Fruit fly (Drosophila melanogaster) whole organism, embryonic: Measurements from ENCODE around the gene CG17959.

Source experiments
- Antp ChIP-seq: fragments of 200-800 bp; sonication (Bioruptor generic); optimal IDR thresholded peaks from 3 replicates; lab custom pipeline; 2016; ENCODE audit warnings: missing biosample characterization, missing genetic modification characterization
- Atf3 ChIP-seq: fragments of 200-800 bp; sonication (Bioruptor generic); optimal IDR thresholded peaks from 3 replicates; lab custom pipeline; 2016; ENCODE audit warnings: missing biosample characterization, missing genetic modification characterization
- CG11093 ChIP-seq: fragments of 200-800 bp; sonication (Bioruptor generic); IDR thresholded peaks from 3 replicates; pipeline ENCODE4 v1.3.6; 2022; ENCODE audit warnings: missing biosample characterization, missing genetic modification characterization
- CG11247 ChIP-seq: fragments of 200-800 bp; sonication (Bioruptor generic); IDR thresholded peaks from 2 replicates; pipeline ENCODE4 v1.3.6; 2022; ENCODE audit warnings: missing biosample characterization, missing genetic modification characterization
- CG12744 ChIP-seq: fragments of 200-800 bp; sonication (Bioruptor generic); optimal IDR thresholded peaks from 2 replicates; lab custom pipeline; 2016; ENCODE audit warnings: missing biosample characterization, missing genetic modification characterization
- CG15073 ChIP-seq: fragments of 200-800 bp; sonication (Bioruptor generic); optimal IDR thresholded peaks from 2 replicates; lab custom pipeline; 2016; ENCODE audit warnings: missing biosample characterization, missing genetic modification characterization
- CG15479 ChIP-seq: fragments of 200-800 bp; sonication (Bioruptor generic); optimal IDR thresholded peaks from 3 replicates; lab custom pipeline; 2019; ENCODE audit warnings: missing biosample characterization, mild to moderate bottlenecking, missing genetic modification characterization, moderate library complexity
- CG15601 ChIP-seq: fragments of 200-800 bp; sonication (Bioruptor generic); optimal IDR thresholded peaks from 3 replicates; lab custom pipeline; 2019; ENCODE audit warnings: missing biosample characterization, mild to moderate bottlenecking, missing genetic modification characterization, moderate library complexity
- CG18011 ChIP-seq: fragments of 200-800 bp; sonication (Bioruptor generic); optimal IDR thresholded peaks from 2 replicates; lab custom pipeline; 2017; ENCODE audit warnings: missing biosample characterization, missing genetic modification characterization, mild to moderate bottlenecking, moderate library complexity, missing genotype
- CG2129 ChIP-seq: fragments of 200-800 bp; sonication (Bioruptor generic); IDR thresholded peaks from 2 replicates; pipeline ENCODE4 v1.3.6; 2022; ENCODE audit warnings: missing biosample characterization, missing genetic modification characterization; ENCODE audit not compliant: partially characterized antibody
- CG2889 ChIP-seq: fragments of 200-800 bp; sonication (Bioruptor generic); IDR thresholded peaks from 3 replicates; pipeline ENCODE4 v1.3.6; 2022; ENCODE audit warnings: missing biosample characterization, missing genetic modification characterization
- CG3065 ChIP-seq: fragments of 200-800 bp; sonication (Bioruptor generic); optimal IDR thresholded peaks from 2 replicates; lab custom pipeline; 2016; ENCODE audit warnings: missing biosample characterization, missing genetic modification characterization
- CG3281 ChIP-seq: fragments of 200-800 bp; sonication (Bioruptor generic); optimal IDR thresholded peaks from 3 replicates; lab custom pipeline; 2017; ENCODE audit warnings: missing biosample characterization, mild to moderate bottlenecking, missing genetic modification characterization
- CG43689 ChIP-seq: fragments of 200-800 bp; sonication (Bioruptor generic); IDR thresholded peaks from 2 replicates; pipeline ENCODE4 v1.3.6; 2022; ENCODE audit warnings: missing biosample characterization, missing genetic modification characterization
- CG5245 ChIP-seq: fragments of 200-800 bp; sonication (Bioruptor generic); optimal IDR thresholded peaks from 3 replicates; lab custom pipeline; 2016; ENCODE audit warnings: missing biosample characterization, missing genetic modification characterization
- CG6689 ChIP-seq: fragments of 200-800 bp; sonication (Bioruptor generic); IDR thresholded peaks from 2 replicates; pipeline ENCODE4 v1.3.6; 2022; ENCODE audit warnings: missing biosample characterization, missing genetic modification characterization
- CG6791 ChIP-seq: fragments of 200-800 bp; sonication (Bioruptor generic); IDR thresholded peaks from 3 replicates; pipeline ENCODE4 v1.3.6; 2022; ENCODE audit warnings: missing biosample characterization, missing genetic modification characterization; ENCODE audit not compliant: partially characterized antibody
- CG8281 ChIP-seq: fragments of 200-800 bp; sonication (Bioruptor generic); optimal IDR thresholded peaks from 2 replicates; lab custom pipeline; 2018; ENCODE audit warnings: missing biosample characterization, mild to moderate bottlenecking, missing genetic modification characterization, moderate library complexity
- CG8765 ChIP-seq: fragments of 200-800 bp; sonication (Bioruptor generic); IDR thresholded peaks from 2 replicates; pipeline ENCODE4 v1.3.6; 2022; ENCODE audit warnings: missing biosample characterization, missing genetic modification characterization
- Fer3 ChIP-seq: fragments of 200-800 bp; sonication (Bioruptor generic); optimal IDR thresholded peaks from 2 replicates; lab custom pipeline; 2018; ENCODE audit warnings: missing biosample characterization, mild to moderate bottlenecking, missing genetic modification characterization, moderate library complexity
- Hmr ChIP-seq: fragments of 200-800 bp; sonication (Bioruptor generic); optimal IDR thresholded peaks from 3 replicates; lab custom pipeline; 2017; ENCODE audit warnings: mild to moderate bottlenecking, missing biosample characterization, missing genetic modification reagents, missing genetic modification characterization
- Max ChIP-seq: fragments of 200-800 bp; sonication (Bioruptor generic); optimal IDR thresholded peaks from 2 replicates; lab custom pipeline; 2016; ENCODE audit warnings: missing biosample characterization, mild to moderate bottlenecking, missing genetic modification characterization
- Poxn ChIP-seq: fragments of 200-800 bp; sonication (Bioruptor generic); IDR thresholded peaks from 2 replicates; pipeline ENCODE4 v1.3.6; 2022; ENCODE audit warnings: missing biosample characterization, missing genetic modification characterization
- Rx ChIP-seq: fragments of 200-800 bp; sonication (Bioruptor generic); IDR thresholded peaks from 2 replicates; pipeline ENCODE4 v1.3.6; 2022; ENCODE audit warnings: missing biosample characterization, missing genetic modification characterization
- Side ChIP-seq: fragments of 200-800 bp; sonication (Bioruptor generic); optimal IDR thresholded peaks from 2 replicates; lab custom pipeline; 2016; ENCODE audit warnings: missing biosample characterization, missing genetic modification characterization
- Sry-δ ChIP-seq: fragments of 200-800 bp; sonication (Bioruptor generic); optimal IDR thresholded peaks from 2 replicates; lab custom pipeline; 2016; ENCODE audit warnings: missing biosample characterization, missing genetic modification characterization
- Stat92E ChIP-seq, 3 experiments: fragments of >200 bp in 2 of 3; fragments of 200-800 bp in 1 of 3; sonication (Bioruptor generic) in 1 of 3; optimal IDR thresholded peaks; 2 replicates each; lab custom pipeline; 2017 to 2019; ENCODE audit warnings: missing biosample characterization in 3 of 3, missing genetic modification characterization in 3 of 3, mild to moderate bottlenecking in 1 of 3, moderate library complexity in 1 of 3
- Trl ChIP-seq, 3 experiments: fragments of >200 bp in 2 of 3; fragments of 200-800 bp in 1 of 3; sonication (Bioruptor generic) in 1 of 3; optimal IDR thresholded peaks; 2 replicates in 1 of 3; 3 replicates in 2 of 3; lab custom pipeline; 2016 to 2017; ENCODE audit warnings: missing biosample characterization in 1 of 3, missing genetic modification characterization in 1 of 3
- amos ChIP-seq: fragments of 200-800 bp; sonication (Bioruptor generic); IDR thresholded peaks from 2 replicates; pipeline ENCODE4 v1.3.6; 2022; ENCODE audit warnings: missing biosample characterization, missing genetic modification characterization; ENCODE audit not compliant: partially characterized antibody
- ato ChIP-seq: fragments of 200-800 bp; sonication (Bioruptor generic); IDR thresholded peaks from 2 replicates; pipeline ENCODE4 v1.3.6; 2022; ENCODE audit warnings: missing biosample characterization, missing genetic modification characterization; ENCODE audit not compliant: partially characterized antibody
- br ChIP-seq: fragments of >200 bp; optimal IDR thresholded peaks from 2 replicates; lab custom pipeline; 2017
- ci ChIP-seq: fragments of 200-800 bp; sonication (Bioruptor generic); IDR thresholded peaks from 3 replicates; pipeline ENCODE4 v1.3.6; 2022; ENCODE audit warnings: missing biosample characterization, missing genetic modification characterization
- corto ChIP-seq: fragments of 200-800 bp; sonication (Bioruptor generic); optimal IDR thresholded peaks from 2 replicates; lab custom pipeline; 2016; ENCODE audit warnings: missing biosample characterization, mild to moderate bottlenecking, missing genetic modification characterization, moderate library complexity
- dan ChIP-seq: fragments of 200-800 bp; sonication (Bioruptor generic); IDR thresholded peaks from 2 replicates; pipeline ENCODE4 v1.3.6; 2022; ENCODE audit warnings: missing biosample characterization, missing genetic modification characterization
- dimm ChIP-seq: fragments of 200-800 bp; sonication (Bioruptor generic); IDR thresholded peaks from 2 replicates; pipeline ENCODE4 v1.3.6; 2022; ENCODE audit warnings: missing biosample characterization, missing genetic modification characterization
- dmrt11E ChIP-seq: fragments of 200-800 bp; sonication (Bioruptor generic); optimal IDR thresholded peaks from 3 replicates; lab custom pipeline; 2018; ENCODE audit warnings: missing biosample characterization, mild to moderate bottlenecking, missing genetic modification characterization, moderate library complexity
- fd64A ChIP-seq: fragments of 200-800 bp; sonication (Bioruptor generic); optimal IDR thresholded peaks from 3 replicates; lab custom pipeline; 2018; ENCODE audit warnings: missing biosample characterization, mild to moderate bottlenecking, missing genetic modification characterization
- lmd ChIP-seq: fragments of 200-800 bp; sonication (Bioruptor generic); IDR thresholded peaks from 2 replicates; pipeline ENCODE4 v1.3.6; 2022; ENCODE audit warnings: missing biosample characterization, missing genetic modification characterization
- p53 ChIP-seq: fragments of 200-800 bp; sonication (Bioruptor generic); optimal IDR thresholded peaks from 2 replicates; lab custom pipeline; 2016; ENCODE audit warnings: missing biosample characterization, missing genetic modification characterization
- pita ChIP-seq: fragments of 200-800 bp; sonication (Bioruptor generic); optimal IDR thresholded peaks from 2 replicates; lab custom pipeline; 2017; ENCODE audit warnings: missing biosample characterization, mild to moderate bottlenecking, missing genetic modification characterization
- ro ChIP-seq: fragments of 200-800 bp; sonication (Bioruptor generic); IDR thresholded peaks from 2 replicates; pipeline ENCODE4 v1.3.6; 2022; ENCODE audit warnings: missing biosample characterization, missing genetic modification characterization
- run ChIP-seq: fragments of 200-800 bp; sonication (Bioruptor generic); optimal IDR thresholded peaks from 3 replicates; lab custom pipeline; 2018; ENCODE audit warnings: missing biosample characterization, mild to moderate bottlenecking, missing genetic modification characterization
- sc ChIP-seq, 3 experiments: fragments of >200 bp in 2 of 3; fragments of 200-800 bp in 1 of 3; sonication (Bioruptor generic) in 1 of 3; optimal IDR thresholded peaks; 2 replicates in 2 of 3; 3 replicates in 1 of 3; lab custom pipeline; 2017; ENCODE audit warnings: mild to moderate bottlenecking in 1 of 3, missing biosample characterization in 1 of 3, missing genetic modification characterization in 1 of 3, missing genetic modification reagents in 1 of 3
- scrt ChIP-seq: fragments of 200-800 bp; sonication (Bioruptor generic); optimal IDR thresholded peaks from 2 replicates; lab custom pipeline; 2018; ENCODE audit warnings: missing biosample characterization, mild to moderate bottlenecking, missing genetic modification characterization, moderate library complexity
- ssp ChIP-seq: fragments of 200-800 bp; sonication (Bioruptor generic); IDR thresholded peaks from 2 replicates; pipeline ENCODE4 v1.3.6; 2022; ENCODE audit warnings: missing biosample characterization, missing genetic modification characterization
- stwl ChIP-seq: fragments of 200-800 bp; sonication (Bioruptor generic); optimal IDR thresholded peaks from 3 replicates; lab custom pipeline; 2018; ENCODE audit warnings: missing biosample characterization, mild to moderate bottlenecking, missing genetic modification characterization, moderate library complexity
- unpg ChIP-seq: fragments of 200-800 bp; sonication (Bioruptor generic); optimal IDR thresholded peaks from 3 replicates; lab custom pipeline; 2018; ENCODE audit warnings: missing biosample characterization, mild to moderate bottlenecking, missing genetic modification characterization, moderate library complexity
- vfl ChIP-seq: fragments of 200-800 bp; sonication (Bioruptor generic); optimal IDR thresholded peaks from 2 replicates; lab custom pipeline; 2016; ENCODE audit warnings: missing biosample characterization, missing genetic modification characterization
- wek ChIP-seq: fragments of 200-800 bp; sonication (Bioruptor generic); optimal IDR thresholded peaks from 3 replicates; lab custom pipeline; 2018; ENCODE audit warnings: missing biosample characterization, mild to moderate bottlenecking, missing genetic modification characterization, moderate library complexity

Gene CG17959

dm6 chrX:2993098-2993773, 46.3 kb downstream of the CG17959 start (continued):
- TF ChIP-seq CG11093 (no peak), Poxn (GFP tag; lab: Robert Waterston, UW) (no peak), wek (GFP tag; lab: Kevin White, UChicago) (no peak), CG43689 (no peak), ro (no peak), sc (optimal IDR thresholded peaks at IDR 0.05; lab: Kevin White, UChicago) (no peak), sc (GFP tag; optimal IDR thresholded peaks at IDR 0.05; lab: Kevin White, UChicago) (no peak), amos (GFP tag; lab: Robert Waterston, UW) (no peak), Trl (optimal IDR thresholded peaks at IDR 0.05; lab: Kevin White, UChicago) (no peak), Trl (GFP tag; optimal IDR thresholded peaks at IDR 0.05; lab: Kevin White, UChicago) (peak; percentile 28), unpg (GFP tag; lab: Kevin White, UChicago) (peak; percentile 36), pita (GFP tag; lab: Kevin White, UChicago) (no peak), Stat92E (GFP tag; optimal IDR thresholded peaks at IDR 0.05; lab: Kevin White, UChicago) (no peak), CG18011 (GFP tag; lab: Kevin White, UChicago) (no peak), Antp (GFP tag; lab: Kevin White, UChicago) (no peak), CG2129 (GFP tag; lab: Robert Waterston, UW) (no peak), lmd (GFP tag; lab: Robert Waterston, UW) (peak; percentile 46; the same call in 1 of the 2 replicates), Rx (no peak), Fer3 (tag; lab: Kevin White, UChicago) (no peak), Side (GFP tag; lab: Kevin White, UChicago) (no peak), Atf3 (GFP tag; lab: Kevin White, UChicago) (no peak), dmrt11E (tag; lab: Kevin White, UChicago) (no peak), ato (no peak), CG3281 (GFP tag; lab: Kevin White, UChicago) (peak; percentile 2), Sry-δ (GFP tag; lab: Kevin White, UChicago) (no peak), CG6791 (GFP tag; lab: Robert Waterston, UW) (no peak), stwl (tag; lab: Kevin White, UChicago) (no peak), Max (GFP tag; lab: Kevin White, UChicago) (no peak), corto (GFP tag; lab: Kevin White, UChicago) (no peak), CG15601 (tag; lab: Kevin White, UChicago) (no peak), CG11247 (GFP tag; lab: Robert Waterston, UW) (no peak), CG12744 (no peak), CG2889 (GFP tag; lab: Robert Waterston, UW) (no peak), CG5245 (GFP tag; lab: Kevin White, UChicago) (no peak), CG15073 (GFP tag; lab: Kevin White, UChicago) (no peak), CG3065 (no peak), dimm (GFP tag; lab: Robert Waterston, UW) (no peak), ci (GFP tag; lab: Robert Waterston, UW) (no peak), CG15479 (GFP tag; lab: Kevin White, UChicago) (no peak), dan (GFP tag; lab: Robert Waterston, UW) (no peak), ssp (no peak), scrt (GFP tag; lab: Kevin White, UChicago) (no peak), CG8765 (GFP tag; lab: Robert Waterston, UW) (no peak), vfl (no peak), br (lab: Kevin White, UChicago) (no peak), run (tag; lab: Kevin White, UChicago) (no peak), Hmr (GFP tag; lab: Kevin White, UChicago) (peak; percentile 25), p53 (no peak), CG8281 (tag; lab: Kevin White, UChicago) (no peak), fd64A (GFP tag; lab: Kevin White, UChicago) (no peak), CG6689 (GFP tag; lab: Robert Waterston, UW) (0 out of 2 replicates have a peak, but pooled peaks have one; percentile 20)
